Fruit fly (Drosophila melanogaster): ENCODE measurements around the gene tal-2A.

DNA sequence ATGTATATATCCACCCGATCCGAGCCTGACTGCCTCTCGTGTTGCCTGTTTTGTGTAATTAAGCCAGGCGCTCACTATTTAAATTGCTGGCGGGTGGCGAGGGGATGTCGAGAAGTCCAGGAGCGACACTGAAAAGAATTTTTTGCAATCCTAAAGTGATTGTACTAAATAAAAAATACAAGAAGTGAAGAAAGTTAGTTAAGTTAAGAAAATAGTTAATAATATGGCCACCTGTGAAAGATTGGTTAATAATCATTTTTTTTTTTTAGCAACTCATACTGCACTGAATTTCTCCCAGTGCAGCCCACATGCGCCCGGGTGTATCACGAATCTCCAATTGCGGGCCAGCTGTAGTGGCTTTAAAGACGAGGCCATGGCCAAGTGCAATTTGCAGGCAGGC, 28.0 kb downstream of the tal-2A start:
- TF ChIP-seq CG1620 (GFP tag; optimal IDR thresholded peaks at IDR 0.05) (no peak), CG14711 (tag; optimal IDR thresholded peaks at IDR 0.05) (no peak), Mnt (GFP tag; optimal IDR thresholded peaks at IDR 0.05) (no peak), CG7101 (tag; optimal IDR thresholded peaks at IDR 0.05) (no peak)

Measured in whole organism, adult.